Worm (Caenorhabditis elegans): ENCODE measurements around the gene srh-275.
"Not testable (repeated sequence)": the region's sequence is repeated elsewhere in the genome, so short reads cannot be mapped to it uniquely, and the experiment has no call there.

srh-275 gene

ce11 chrV:7352186-7353053 lies at the start of gene srh-275, which contains the start of gene srh-231:
Gene srh-275, plus strand, starts transcription at chrV:7353003.
Gene srh-231, minus strand, starts transcription at chrV:7352236.
- no peak for TF ChIP-seq ztf-11 (tag; optimal IDR thresholded peaks at IDR 0.05)
- TF ChIP-seq zag-1 (tag; optimal IDR thresholded peaks at IDR 0.05): no peak
- TF ChIP-seq ztf-1 (GFP tag; conservative IDR thresholded peaks at IDR 0.05): no peak
- no peak for TF ChIP-seq nhr-21 (tag; optimal IDR thresholded peaks at IDR 0.05)
- no peak for TF ChIP-seq nhr-11 (tag; optimal IDR thresholded peaks at IDR 0.05)
- TF ChIP-seq nhr-237 (tag; optimal IDR thresholded peaks at IDR 0.05): no peak

- not testable (repeated sequence) for TF ChIP-seq crh-2 (tag; optimal IDR thresholded peaks at IDR 0.05); mdl-1 (tag; optimal IDR thresholded peaks at IDR 0.05); Y55F3AM.14 (GFP tag; optimal IDR thresholded peaks at IDR 0.05)
These were observed 48.3 kb upstream of the srh-275 start, which contains the start of gene F07G11.2 for ce11 chrV:7304506-7304905. Gene F07G11.2, plus strand, starts transcription at chrV:7304806.

ce11 chrV:7307089-7307488 lies 45.7 kb upstream of the srh-275 start, which contains the start of gene F07G11.1:
Gene F07G11.1, plus strand, starts transcription at chrV:7307389.
- no peak for TF ChIP-seq F13H6.1 (tag; optimal IDR thresholded peaks at IDR 0.05)
- TF ChIP-seq skn-1 (tag; optimal IDR thresholded peaks at IDR 0.05): no peak
- no peak for TF ChIP-seq alr-1 (tag; optimal IDR thresholded peaks at IDR 0.05)
- no peak for TF ChIP-seq lin-13 (GFP tag; optimal IDR thresholded peaks at IDR 0.05)
- TF ChIP-seq Y55F3AM.14 (GFP tag; optimal IDR thresholded peaks at IDR 0.05): no peak
- TF ChIP-seq blmp-1 (tag; optimal IDR thresholded peaks at IDR 0.05; ENCODE audit: insufficient read depth): no peak
- TF ChIP-seq ceh-16 (tag; optimal IDR thresholded peaks at IDR 0.05): no peak
- TF ChIP-seq C34F6.9 (tag; optimal IDR thresholded peaks at IDR 0.05): no peak
- no peak for TF ChIP-seq nhr-11 (tag; optimal IDR thresholded peaks at IDR 0.05)
- TF ChIP-seq nhr-77 (tag; optimal IDR thresholded peaks at IDR 0.05): no peak
- TF ChIP-seq lin-11 (tag; optimal IDR thresholded peaks at IDR 0.05): no peak
- no peak for TF ChIP-seq mab-5 (tag; optimal IDR thresholded peaks at IDR 0.05)

ce11 chrV:7313233-7313632 lies 39.6 kb upstream of the srh-275 start, which contains the start of gene srx-6:
Gene srx-6, minus strand, starts transcription at chrV:7313333.
- TF ChIP-seq nhr-12 (tag; optimal IDR thresholded peaks at IDR 0.05) (no peak), fos-1 (tag; optimal IDR thresholded peaks at IDR 0.05) (no peak), nhr-25 (tag; optimal IDR thresholded peaks at IDR 0.05) (no peak), peb-1 (tag; optimal IDR thresholded peaks at IDR 0.05) (no peak), unc-39 (tag; optimal IDR thresholded peaks at IDR 0.05) (no peak), nhr-6 (tag; optimal IDR thresholded peaks at IDR 0.05) (no peak), sem-4 (tag; optimal IDR thresholded peaks at IDR 0.05) (no peak), Y55F3AM.14 (GFP tag; optimal IDR thresholded peaks at IDR 0.05) (no peak), alr-1 (tag; optimal IDR thresholded peaks at IDR 0.05) (no peak), nhr-23 (tag; optimal IDR thresholded peaks at IDR 0.05) (no peak)

ce11 chrV:7320909-7321308 lies 31.9 kb upstream of the srh-275 start, which contains the start of gene lmd-4:
Gene lmd-4, minus strand, starts transcription at chrV:7321009.
- TF ChIP-seq snpc-4 (tag; optimal IDR thresholded peaks at IDR 0.05): no peak
- no peak for TF ChIP-seq ZK546.5 (tag; optimal IDR thresholded peaks at IDR 0.05)
- TF ChIP-seq ztf-1 (GFP tag; conservative IDR thresholded peaks at IDR 0.05): no peak
- no peak for TF ChIP-seq skn-1 (tag; optimal IDR thresholded peaks at IDR 0.05)
- TF ChIP-seq egl-27 (tag; optimal IDR thresholded peaks at IDR 0.05): no peak
- TF ChIP-seq F13H6.1 (tag; optimal IDR thresholded peaks at IDR 0.05): no peak
- no peak for TF ChIP-seq sma-3 (GFP tag; optimal IDR thresholded peaks at IDR 0.05)
- no peak for TF ChIP-seq ceh-82 (tag; optimal IDR thresholded peaks at IDR 0.05)
- TF ChIP-seq unc-62 (GFP tag; optimal IDR thresholded peaks at IDR 0.05): no peak
- no peak for TF ChIP-seq aly-2 (tag; optimal IDR thresholded peaks at IDR 0.05)
- TF ChIP-seq dmd-4 (tag; optimal IDR thresholded peaks at IDR 0.05): no peak
- no peak for TF ChIP-seq sem-4 (tag; optimal IDR thresholded peaks at IDR 0.05)
- no peak for TF ChIP-seq ama-1 (optimal IDR thresholded peaks at IDR 0.05)
- no peak for TF ChIP-seq lin-11 (tag; optimal IDR thresholded peaks at IDR 0.05)
- TF ChIP-seq nhr-21 (tag; optimal IDR thresholded peaks at IDR 0.05): no peak
- no peak for TF ChIP-seq lin-13 (GFP tag; optimal IDR thresholded peaks at IDR 0.05)
- no peak for TF ChIP-seq blmp-1 (tag; optimal IDR thresholded peaks at IDR 0.05; ENCODE audit: insufficient read depth)
- no peak for TF ChIP-seq nhr-129 (tag; optimal IDR thresholded peaks at IDR 0.05)
- no peak for TF ChIP-seq elt-3 (tag; optimal IDR thresholded peaks at IDR 0.05)
- TF ChIP-seq unc-39 (tag; optimal IDR thresholded peaks at IDR 0.05): no peak

All from whole organism, L2 larva.